Fruit fly (Drosophila melanogaster): ENCODE data around the gene Gapvd1.
A peak's percentile ranks its signal among the peaks of the same experiment; 100 is the strongest.

Gapvd1 gene

DNA sequence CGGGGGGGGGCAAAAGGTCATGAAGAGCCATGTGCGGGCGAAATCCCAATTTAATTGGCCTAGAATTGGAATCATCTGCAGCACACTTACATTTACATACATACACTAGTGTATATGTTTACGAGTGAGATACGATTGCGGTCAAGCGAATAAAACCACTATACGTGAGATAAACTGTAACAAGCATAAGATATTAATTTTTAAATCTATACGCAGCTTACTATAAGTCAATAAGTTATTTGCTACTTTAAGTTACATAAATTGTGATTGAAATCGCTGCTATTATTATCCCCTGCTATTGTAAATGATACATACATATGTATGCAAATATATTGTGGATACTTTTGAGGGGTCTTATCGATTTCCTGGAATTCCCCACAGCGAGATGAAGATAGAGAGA, 54.0 kb downstream of the Gapvd1 start (continued):
- TF ChIP-seq H2.0 (GFP tag; IDR thresholded peaks at IDR 0.05) = peak; percentile 54
- TF ChIP-seq disco-r (GFP tag; optimal IDR thresholded peaks at IDR 0.05) = no peak
- TF ChIP-seq NK7.1 (GFP tag; optimal IDR thresholded peaks at IDR 0.05) = no peak
- peak; percentile 61; the same call in 1 of the 2 replicates for TF ChIP-seq sob (GFP tag; IDR thresholded peaks at IDR 0.05)
- TF ChIP-seq ind (GFP tag; optimal IDR thresholded peaks at IDR 0.05) = no peak
- TF ChIP-seq CG6689 (GFP tag; IDR thresholded peaks at IDR 0.05) = peak; percentile 49
- no peak for TF ChIP-seq CG6254 (GFP tag; optimal IDR thresholded peaks at IDR 0.05)
- TF ChIP-seq ro (GFP tag; IDR thresholded peaks at IDR 0.05) = no peak
- peak; percentile 70 for TF ChIP-seq lab (GFP tag; optimal IDR thresholded peaks at IDR 0.05)
- TF ChIP-seq nerfin-2 (GFP tag; IDR thresholded peaks at IDR 0.05; ENCODE audit: partially characterized antibody) = no peak
- peak in 1 of 2 experiments; percentile 40 for TF ChIP-seq bsh (GFP tag; optimal IDR thresholded peaks at IDR 0.05)
- TF ChIP-seq CG10147 (GFP tag; optimal IDR thresholded peaks at IDR 0.05) = peak; percentile 43
- TF ChIP-seq CTCF (GFP tag; optimal IDR thresholded peaks at IDR 0.05) = no peak
- TF ChIP-seq CG18619 (GFP tag; optimal IDR thresholded peaks at IDR 0.05) = peak; percentile 14
- peak; percentile 54 for TF ChIP-seq sens (GFP tag)
- no peak for TF ChIP-seq ERR (GFP tag; optimal IDR thresholded peaks at IDR 0.05)
- no peak for TF ChIP-seq schlank (tag; optimal IDR thresholded peaks at IDR 0.05)
- no peak for TF ChIP-seq CG6683 (GFP tag; optimal IDR thresholded peaks at IDR 0.05)
- peak; percentile 28 for TF ChIP-seq mirr (GFP tag; optimal IDR thresholded peaks at IDR 0.05)
- TF ChIP-seq CG6654 (GFP tag; optimal IDR thresholded peaks at IDR 0.05) = no peak
- TF ChIP-seq CG11504 (tag; optimal IDR thresholded peaks at IDR 0.05) = peak; percentile 67
- no peak for TF ChIP-seq tll (GFP tag; optimal IDR thresholded peaks at IDR 0.05)
- TF ChIP-seq CG34422 (GFP tag; IDR thresholded peaks at IDR 0.05) = 0 out of 3 replicates have a peak, but pooled peaks have one; percentile 42
- no peak for TF ChIP-seq yki (optimal IDR thresholded peaks at IDR 0.05)
- TF ChIP-seq CG18599 (GFP tag; optimal IDR thresholded peaks at IDR 0.05) = peak; percentile 72
- no peak for TF ChIP-seq klu (GFP tag; IDR thresholded peaks at IDR 0.05)
- no peak for TF ChIP-seq fd64A (GFP tag; optimal IDR thresholded peaks at IDR 0.05)
- TF ChIP-seq CG17361 (GFP tag; IDR thresholded peaks at IDR 0.05) = 0 out of 3 replicates have a peak, but pooled peaks have one; percentile 22
- TF ChIP-seq bbx (GFP tag; IDR thresholded peaks at IDR 0.05; ENCODE audit: partially characterized antibody) = no peak
- no peak for TF ChIP-seq crp (GFP tag; optimal IDR thresholded peaks at IDR 0.05)
- TF ChIP-seq D (optimal IDR thresholded peaks at IDR 0.05) = no peak
- no peak for TF ChIP-seq D (GFP tag; optimal IDR thresholded peaks at IDR 0.05)
- TF ChIP-seq CG8924 (tag; optimal IDR thresholded peaks at IDR 0.05) = peak; percentile 53
- no peak for TF ChIP-seq BEAF-32 (GFP tag; optimal IDR thresholded peaks at IDR 0.05)
- no peak for TF ChIP-seq ewg (GFP tag; optimal IDR thresholded peaks at IDR 0.05)
- peak; percentile 19 for TF ChIP-seq CG12219 (GFP tag; optimal IDR thresholded peaks at IDR 0.05)
- peak; percentile 3 for TF ChIP-seq CG9727 (GFP tag; optimal IDR thresholded peaks at IDR 0.05)
- TF ChIP-seq CG43689 (GFP tag; IDR thresholded peaks at IDR 0.05) = no peak
- no peak for TF ChIP-seq CG5180 (GFP tag; optimal IDR thresholded peaks at IDR 0.05)
- TF ChIP-seq Doc2 (GFP tag; IDR thresholded peaks at IDR 0.05) = no peak
- no peak for TF ChIP-seq CG10654 (GFP tag; optimal IDR thresholded peaks at IDR 0.05)
- no peak for TF ChIP-seq stwl (tag; optimal IDR thresholded peaks at IDR 0.05)
- TF ChIP-seq B-H2 (GFP tag; optimal IDR thresholded peaks at IDR 0.05) = peak; percentile 62
- no peak for TF ChIP-seq Spps (tag; optimal IDR thresholded peaks at IDR 0.05)
- no peak for TF ChIP-seq CG11247 (GFP tag; IDR thresholded peaks at IDR 0.05)
- TF ChIP-seq CG12155 (GFP tag; optimal IDR thresholded peaks at IDR 0.05) = no peak
- no peak for TF ChIP-seq CG3838 (GFP tag; optimal IDR thresholded peaks at IDR 0.05)
- 0 out of 3 replicates have a peak, but pooled peaks have one; percentile 20 for TF ChIP-seq Mrtf (GFP tag; IDR thresholded peaks at IDR 0.05)
- peak; percentile 39 for TF ChIP-seq scrt (GFP tag; optimal IDR thresholded peaks at IDR 0.05)
- 0 out of 2 replicates have a peak, but pooled peaks have one; percentile 17 for TF ChIP-seq sim (GFP tag; IDR thresholded peaks at IDR 0.05)
- TF ChIP-seq CG1233 (GFP tag; optimal IDR thresholded peaks at IDR 0.05) = peak; percentile 30

All from whole organism, embryonic.